Fruit fly (Drosophila melanogaster) Kc167 (cell line): ENCODE data around the gene Rok.

Experiments
- h ChIP-seq: fragments of >200 bp; optimal IDR thresholded peaks from 3 replicates; lab custom pipeline; 2018; ENCODE audit warnings: missing external identifiers
- psq ChIP-seq: fragments of >200 bp; optimal IDR thresholded peaks from 2 replicates; lab custom pipeline; 2017; ENCODE audit warnings: missing external identifiers

DNA sequence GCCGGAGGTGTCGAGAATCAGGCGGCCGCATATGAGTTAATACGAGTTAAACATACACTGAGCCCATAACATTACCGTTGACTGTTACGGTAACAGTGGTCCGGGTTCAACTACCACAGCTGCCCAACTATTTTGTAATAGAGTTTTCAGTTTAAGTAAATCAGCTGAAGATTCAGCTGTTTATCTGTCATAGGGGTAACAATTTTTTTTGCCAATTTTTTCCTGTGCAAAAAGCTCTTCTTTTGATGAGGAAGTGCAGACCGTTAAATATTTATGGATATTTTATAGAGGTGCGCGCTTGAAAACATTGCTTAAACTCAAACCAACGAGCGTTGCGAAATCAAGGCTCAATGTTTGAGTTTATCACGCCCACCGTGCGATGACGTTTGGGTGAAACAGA, 55.5 kb downstream of the Rok start:
- TF ChIP-seq psq (lab: Kevin White, UChicago) (no peak), h (no peak)
